Fruit fly (Drosophila melanogaster): ENCODE data around the gene IPIP.

DNA sequence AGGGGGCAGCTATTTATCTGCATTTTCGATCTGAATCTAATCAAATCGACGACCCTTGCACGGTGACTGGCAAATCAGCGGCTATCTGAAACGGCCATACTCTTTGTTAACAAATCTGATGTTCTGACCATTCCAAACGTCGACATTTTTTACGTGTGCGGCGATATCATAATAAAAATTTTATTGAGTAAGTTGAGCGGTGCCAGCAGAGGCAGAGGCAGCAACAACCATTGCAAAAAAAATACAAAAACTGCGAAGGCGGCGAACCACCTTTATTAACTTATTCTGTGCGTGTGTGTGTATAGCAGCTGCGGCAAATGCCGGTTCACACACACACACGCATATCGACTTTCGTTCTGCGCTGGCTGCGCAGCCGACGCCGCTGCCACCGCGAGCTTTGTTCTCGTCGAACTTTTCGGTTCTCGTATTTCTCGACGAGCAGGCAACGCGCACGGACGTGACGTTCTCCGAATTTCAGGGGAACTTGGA is 34.4 kb downstream of the IPIP start, which contains the start of gene Kr-h1:
- TF ChIP-seq Dll (optimal IDR thresholded peaks at IDR 0.05) (no peak), pan (optimal IDR thresholded peaks at IDR 0.05) (no peak)

Data from whole organism.